Fruit fly (Drosophila melanogaster): ENCODE measurements around the gene CG12402.

- TF ChIP-seq h (optimal IDR thresholded peaks at IDR 0.05), result peak; percentile 25
- TF ChIP-seq Sin3A (optimal IDR thresholded peaks at IDR 0.05), result no peak
- no peak for TF ChIP-seq ttk (optimal IDR thresholded peaks at IDR 0.05)
Observed at dm6 chr3R:14125479-14126121, 17.5 kb upstream of the CG12402 start, which contains the start of the genes 140up and Polr2B.
